Worm (Caenorhabditis elegans) whole organism, late embryonic: ENCODE data around the gene F10D2.10.

Source experiments
- C38D4.7 ChIP-seq: fragments of 200-800 bp; sonication (Bioruptor generic); optimal IDR thresholded peaks from 2 replicates; lab custom pipeline; 2018; ENCODE audit warnings: mild to moderate bottlenecking, missing genetic modification characterization, moderate library complexity, missing compliant biosample characterization
- odd-2 ChIP-seq: sonication (generic microtip); optimal IDR thresholded peaks from 2 replicates; lab custom pipeline; 2017; ENCODE audit warnings: antibody characterized with exemption, mild to moderate bottlenecking, missing genetic modification characterization, missing compliant biosample characterization
- pat-9 ChIP-seq: fragments of 200-800 bp; sonication (Bioruptor generic); optimal IDR thresholded peaks from 2 replicates; lab custom pipeline; 2018; ENCODE audit warnings: mild to moderate bottlenecking, missing genetic modification characterization, moderate library complexity, missing compliant biosample characterization
- ztf-16 ChIP-seq: sonication (generic microtip); optimal IDR thresholded peaks from 2 replicates; lab custom pipeline; 2017; ENCODE audit warnings: missing genetic modification characterization, missing compliant biosample characterization

ce11 chrV:7133963-7134362 lies 22.0 kb downstream of the F10D2.10 start, which contains the start of gene F10D2.16:
- TF ChIP-seq pat-9 (no peak), C38D4.7 (GFP tag; lab: Kevin White, UChicago) (no peak), ztf-16 (no peak), odd-2 (tag; lab: Kevin White, UChicago) (no peak)
